Worm (Caenorhabditis elegans) whole organism, L4 larva: ENCODE results near the gene mca-1.

Source experiments
- F37D6.2 ChIP-seq: sonication (generic microtip); optimal IDR thresholded peaks from 2 replicates; lab custom pipeline; 2016; ENCODE audit warnings: mild to moderate bottlenecking, missing genetic modification characterization, missing compliant biosample characterization
- T20F7.1 ChIP-seq: fragments of 200-800 bp; sonication (Bioruptor generic); optimal IDR thresholded peaks from 2 replicates; lab custom pipeline; 2018; ENCODE audit warnings: mild to moderate bottlenecking, missing genetic modification characterization, missing compliant biosample characterization
- T26A8.4 ChIP-seq: fragments of 200-800 bp; sonication (Bioruptor generic); IDR thresholded peaks from 2 replicates; pipeline ENCODE4 v1.3.6; 2022; ENCODE audit warnings: missing genetic modification characterization, missing compliant biosample characterization
- Y5F2A.4 ChIP-seq: fragments of 200-800 bp; sonication (Bioruptor generic); optimal IDR thresholded peaks from 2 replicates; lab custom pipeline; 2018; ENCODE audit warnings: mild to moderate bottlenecking, missing genetic modification characterization, missing compliant biosample characterization
- Y75B8A.6 ChIP-seq: fragments of 200-800 bp; sonication (Bioruptor generic); IDR thresholded peaks from 2 replicates; pipeline ENCODE4 v1.3.6; 2022; ENCODE audit warnings: missing genetic modification reagents, missing genetic modification characterization, missing compliant biosample characterization
- aly-2 ChIP-seq: sonication (generic microtip); optimal IDR thresholded peaks from 2 replicates; lab custom pipeline; 2018; ENCODE audit warnings: missing biosample characterization, missing genetic modification characterization
- ama-1 ChIP-seq: fragments of 150-350 bp; optimal IDR thresholded peaks from 2 replicates; lab custom pipeline; 2014; ENCODE audit warnings: inconsistent platforms, mixed read lengths
- arid-1 ChIP-seq: fragments of 200-800 bp; sonication (Bioruptor generic); conservative IDR thresholded peaks from 2 replicates; pipeline ENCODE4 v1.3.6; 2022; ENCODE audit warnings: missing genetic modification reagents, missing genetic modification characterization, missing compliant biosample characterization
- ceh-20 ChIP-seq: fragments of 200-800 bp; sonication (Bioruptor generic); IDR thresholded peaks from 2 replicates; pipeline ENCODE4 v1.3.6; 2022; ENCODE audit warnings: missing genetic modification reagents, missing genetic modification characterization, missing compliant biosample characterization
- ceh-28 ChIP-seq: fragments of 150-350 bp; optimal IDR thresholded peaks from 2 replicates; lab custom pipeline; 2014; ENCODE audit warnings: missing biosample characterization, missing genetic modification reagents, missing genetic modification characterization
- ceh-32 ChIP-seq: sonication (generic microtip); optimal IDR thresholded peaks from 2 replicates; lab custom pipeline; 2016; ENCODE audit warnings: mild to moderate bottlenecking, missing genetic modification characterization, missing compliant biosample characterization; ENCODE audit not compliant: poor library complexity
- ceh-44 ChIP-seq: fragments of 200-800 bp; sonication (Bioruptor generic); IDR thresholded peaks from 2 replicates; pipeline ENCODE4 v1.3.6; 2022; ENCODE audit warnings: missing genetic modification reagents, missing genetic modification characterization, missing compliant biosample characterization
- cey-2 ChIP-seq: sonication (generic microtip); optimal IDR thresholded peaks from 3 replicates; lab custom pipeline; 2017; ENCODE audit warnings: missing genetic modification characterization, mild to moderate bottlenecking, missing compliant biosample characterization, antibody characterized with exemption, borderline replicate concordance; ENCODE audit not compliant: insufficient read depth
- daf-16 ChIP-seq, 3 experiments: sonication (generic microtip); optimal IDR thresholded peaks; 2 replicates each; lab custom pipeline; 2016 to 2017; ENCODE audit warnings: missing genetic modification characterization in 3 of 3, missing genetic modification reagents in 3 of 3, mild to moderate bottlenecking in 2 of 3, missing compliant biosample characterization in 2 of 3, missing biosample characterization in 1 of 3, moderate library complexity in 1 of 3
- daf-19 ChIP-seq: fragments of 200-800 bp; sonication (Bioruptor generic); conservative IDR thresholded peaks from 2 replicates; pipeline ENCODE4 v1.3.6; 2022; ENCODE audit warnings: missing genetic modification characterization, missing compliant biosample characterization
- daf-8 ChIP-seq: fragments of 200-800 bp; sonication (Bioruptor generic); IDR thresholded peaks from 2 replicates; pipeline ENCODE4 v1.3.6; 2022; ENCODE audit warnings: missing genetic modification characterization, missing compliant biosample characterization
- dmd-6 ChIP-seq: fragments of 200-800 bp; sonication (Bioruptor generic); IDR thresholded peaks from 2 replicates; pipeline ENCODE4 v1.3.6; 2022; ENCODE audit warnings: missing genetic modification reagents, missing genetic modification characterization, missing compliant biosample characterization
- egl-27 ChIP-seq: sonication (generic microtip); optimal IDR thresholded peaks from 3 replicates; lab custom pipeline; 2017; ENCODE audit warnings: missing biosample characterization, missing genetic modification reagents, missing genetic modification characterization
- egl-43 ChIP-seq: fragments of 200-800 bp; sonication (Bioruptor generic); IDR thresholded peaks from 2 replicates; pipeline ENCODE4 v1.3.6; 2022; ENCODE audit warnings: missing genetic modification reagents, missing genetic modification characterization, missing compliant biosample characterization
- hif-1 ChIP-seq, 2 experiments: sonication (generic microtip); optimal IDR thresholded peaks; 2 replicates each; lab custom pipeline; 2016 to 2017; ENCODE audit warnings: missing compliant biosample characterization in 2 of 2, missing genetic modification characterization in 2 of 2, missing genetic modification reagents in 2 of 2, missing genotype in 2 of 2, mild to moderate bottlenecking in 1 of 2
- hlh-11 ChIP-seq: fragments of 200-800 bp; sonication (Bioruptor generic); optimal IDR thresholded peaks from 2 replicates; lab custom pipeline; 2018; ENCODE audit warnings: mild to moderate bottlenecking, missing genetic modification characterization, missing compliant biosample characterization
- hlh-30 ChIP-seq: sonication (generic microtip); optimal IDR thresholded peaks from 2 replicates; lab custom pipeline; 2017; ENCODE audit warnings: antibody characterized with exemption, mild to moderate bottlenecking, missing genetic modification characterization, missing compliant biosample characterization; ENCODE audit not compliant: insufficient read depth
- jun-1 ChIP-seq: fragments of 150-350 bp; optimal IDR thresholded peaks from 2 replicates; lab custom pipeline; 2014; ENCODE audit warnings: missing biosample characterization, missing genetic modification reagents, missing genetic modification characterization
- lim-7 ChIP-seq: fragments of 200-800 bp; sonication (Bioruptor generic); IDR thresholded peaks from 2 replicates; pipeline ENCODE4 v1.3.6; 2022; ENCODE audit warnings: missing genetic modification characterization, missing compliant biosample characterization
- lin-13 ChIP-seq: fragments of 150-350 bp; optimal IDR thresholded peaks from 2 replicates; lab custom pipeline; 2014; ENCODE audit warnings: missing biosample characterization, missing genetic modification reagents, missing genetic modification characterization
- lin-15B ChIP-seq: fragments of 150-350 bp; sonication (generic microtip); optimal IDR thresholded peaks from 3 replicates; lab custom pipeline; 2014; ENCODE audit warnings: missing biosample characterization, missing genetic modification characterization
- lin-29 ChIP-seq: fragments of 200-800 bp; sonication (Bioruptor generic); IDR thresholded peaks from 2 replicates; pipeline ENCODE4 v1.3.6; 2022; ENCODE audit warnings: missing genetic modification reagents, missing genetic modification characterization, missing compliant biosample characterization
- lin-39 ChIP-seq: fragments of 150-350 bp; optimal IDR thresholded peaks from 2 replicates; lab custom pipeline; 2014; ENCODE audit warnings: missing biosample characterization, missing genetic modification reagents, missing genetic modification characterization
- mdl-1 ChIP-seq, 2 experiments: fragments of 150-350 bp in 1 of 2; sonication (generic microtip) in 1 of 2; optimal IDR thresholded peaks; 2 replicates each; lab custom pipeline; 2014 to 2017; ENCODE audit warnings: missing biosample characterization in 2 of 2, missing genetic modification characterization in 2 of 2
- mdt-29 ChIP-seq: fragments of 200-800 bp; sonication (Bioruptor generic); IDR thresholded peaks from 2 replicates; pipeline ENCODE4 v1.3.6; 2022; ENCODE audit warnings: missing genetic modification reagents, missing genetic modification characterization, missing compliant biosample characterization
- mes-2 ChIP-seq: sonication (generic microtip); optimal IDR thresholded peaks from 2 replicates; lab custom pipeline; 2016; ENCODE audit warnings: missing genotype, mild to moderate bottlenecking, missing genetic modification characterization, missing compliant biosample characterization; ENCODE audit not compliant: poor library complexity, severe bottlenecking
- mxl-2 ChIP-seq: fragments of 200-800 bp; sonication (Bioruptor generic); conservative IDR thresholded peaks from 2 replicates; pipeline ENCODE4 v1.3.6; 2022; ENCODE audit warnings: missing genetic modification reagents, missing genetic modification characterization, missing compliant biosample characterization
- mxl-3 ChIP-seq: fragments of 200-800 bp; sonication (Bioruptor generic); optimal IDR thresholded peaks from 2 replicates; lab custom pipeline; 2018; ENCODE audit warnings: mild to moderate bottlenecking, missing genetic modification characterization, missing compliant biosample characterization
- nhr-10 ChIP-seq: fragments of 150-350 bp; optimal IDR thresholded peaks from 2 replicates; lab custom pipeline; 2014; ENCODE audit warnings: missing biosample characterization, missing genetic modification characterization
- nhr-102 ChIP-seq: sonication (generic microtip); optimal IDR thresholded peaks from 2 replicates; lab custom pipeline; 2016; ENCODE audit warnings: mild to moderate bottlenecking, missing genetic modification characterization, moderate library complexity, missing compliant biosample characterization
- nhr-11 ChIP-seq: fragments of 150-350 bp; optimal IDR thresholded peaks from 2 replicates; lab custom pipeline; 2014; ENCODE audit warnings: missing biosample characterization, missing genetic modification characterization
- nhr-111 ChIP-seq: fragments of 200-800 bp; sonication (Bioruptor generic); optimal IDR thresholded peaks from 2 replicates; lab custom pipeline; 2018; ENCODE audit warnings: mild to moderate bottlenecking, missing genetic modification characterization, missing compliant biosample characterization
- nhr-25 ChIP-seq: sonication (generic microtip); optimal IDR thresholded peaks from 2 replicates; lab custom pipeline; 2017; ENCODE audit warnings: missing genetic modification characterization, mild to moderate bottlenecking, missing compliant biosample characterization, antibody characterized with exemption, moderate library complexity, borderline replicate concordance; ENCODE audit not compliant: insufficient read depth
- php-3 ChIP-seq: fragments of 200-800 bp; sonication (Bioruptor generic); IDR thresholded peaks from 2 replicates; pipeline ENCODE4 v1.3.6; 2022; ENCODE audit warnings: missing genetic modification reagents, missing genetic modification characterization, missing compliant biosample characterization
- pqm-1 ChIP-seq: sonication (generic microtip); optimal IDR thresholded peaks from 2 replicates; lab custom pipeline; 2017; ENCODE audit warnings: missing biosample characterization, missing genetic modification characterization
- snpc-1.2 ChIP-seq: fragments of 200-800 bp; sonication (Bioruptor generic); IDR thresholded peaks from 2 replicates; pipeline ENCODE4 v1.3.6; 2022; ENCODE audit warnings: missing genetic modification reagents, missing genetic modification characterization, missing compliant biosample characterization
- snpc-4 ChIP-seq: fragments of 150-350 bp; optimal IDR thresholded peaks from 2 replicates; lab custom pipeline; 2014; ENCODE audit warnings: missing biosample characterization, missing genetic modification characterization
- spr-3 ChIP-seq: fragments of 200-800 bp; sonication (Bioruptor generic); optimal IDR thresholded peaks from 2 replicates; lab custom pipeline; 2018; ENCODE audit warnings: mild to moderate bottlenecking, missing genetic modification characterization, missing compliant biosample characterization
- tag-97 ChIP-seq: fragments of 200-800 bp; sonication (Bioruptor generic); IDR thresholded peaks from 2 replicates; pipeline ENCODE4 v1.3.6; 2022; ENCODE audit warnings: missing genetic modification characterization, missing compliant biosample characterization
- unc-62 ChIP-seq, 3 experiments: fragments of 150-350 bp in 1 of 3; sonication (generic microtip); optimal IDR thresholded peaks in 2 of 3; peaks in 1 of 3; 1 replicate in 1 of 3; 2 replicates in 2 of 3; lab custom pipeline; 2014 to 2017; ENCODE audit warnings: missing biosample characterization in 3 of 3, missing genetic modification characterization in 3 of 3, missing genetic modification reagents in 3 of 3, missing genotype in 1 of 3
- zfp-3 ChIP-seq: fragments of 200-800 bp; sonication (Bioruptor generic); conservative IDR thresholded peaks from 2 replicates; pipeline ENCODE4 v1.3.6; 2022; ENCODE audit warnings: missing genetic modification reagents, missing genetic modification characterization, missing compliant biosample characterization
- zip-2 ChIP-seq: fragments of 150-350 bp; optimal IDR thresholded peaks from 2 replicates; lab custom pipeline; 2014; ENCODE audit warnings: missing biosample characterization, missing genetic modification characterization

The mca-1 gene

DNA sequence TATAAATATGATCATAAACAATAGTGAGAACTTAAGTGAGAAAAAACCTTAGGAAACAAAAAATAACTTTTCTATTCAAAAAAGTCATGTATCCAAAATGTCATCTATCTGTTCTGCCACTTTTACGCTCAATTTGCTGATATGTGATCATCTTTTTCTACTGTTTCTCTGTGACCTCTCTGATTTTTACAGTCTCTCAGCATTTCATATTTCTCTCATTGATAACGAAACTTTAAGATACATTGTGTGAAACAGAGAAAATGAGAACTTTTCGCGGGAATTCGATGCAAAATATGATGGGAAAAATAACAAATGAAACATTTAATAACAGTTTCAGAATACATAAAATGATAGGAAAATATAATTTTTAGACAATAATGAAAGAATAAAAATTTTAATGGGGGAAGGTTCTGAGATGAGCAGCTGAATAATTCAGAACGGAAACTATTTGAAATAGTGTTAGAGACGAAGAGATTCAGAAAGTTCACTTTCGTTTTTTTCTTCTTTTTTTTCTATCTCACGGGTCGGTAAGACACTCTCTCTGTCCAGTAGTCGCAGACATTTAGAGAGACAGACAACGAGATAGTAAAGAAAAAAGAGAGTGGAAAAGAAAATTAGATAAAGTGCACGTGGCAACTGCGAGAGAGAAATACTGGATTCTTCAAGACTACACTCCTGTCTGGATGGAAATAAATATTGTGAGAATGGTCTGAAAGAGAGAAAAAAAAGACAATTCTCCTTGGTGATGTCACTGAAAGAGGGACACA lies 42.7 kb upstream of the mca-1 start (continued):
- no peak for TF ChIP-seq zfp-3 (GFP tag; lab: Robert Waterston, UW)
- TF ChIP-seq nhr-111: no peak
- TF ChIP-seq dmd-6 (GFP tag; lab: Robert Waterston, UW): peak; percentile 92
- TF ChIP-seq snpc-1.2 (GFP tag; lab: Robert Waterston, UW): no peak
- no peak for TF ChIP-seq nhr-102 (tag; lab: Kevin White, UChicago)
- TF ChIP-seq hif-1 (tag; optimal IDR thresholded peaks at IDR 0.05; lab: Kevin White, UChicago): peak in 1 of 2 experiments; percentile 81
- TF ChIP-seq egl-43 (GFP tag; lab: Robert Waterston, UW): no peak
- TF ChIP-seq T20F7.1 (GFP tag; lab: Kevin White, UChicago): peak; percentile 54
- no peak for TF ChIP-seq ama-1 (lab: Kevin White, UChicago)
- no peak for TF ChIP-seq lim-7 (GFP tag; lab: Robert Waterston, UW)
- no peak for TF ChIP-seq ceh-32 (tag; lab: Kevin White, UChicago)
- peak; percentile 49; the same call in 1 of the 2 replicates for TF ChIP-seq T26A8.4
- TF ChIP-seq aly-2 (tag; lab: Kevin White, UChicago): no peak
- TF ChIP-seq Y5F2A.4 (GFP tag; lab: Kevin White, UChicago): no peak
- TF ChIP-seq F37D6.2 (tag; lab: Kevin White, UChicago): no peak
- 0 out of 2 replicates have a peak, but pooled peaks have one; percentile 9 for TF ChIP-seq mxl-2 (GFP tag; lab: Robert Waterston, UW)
- TF ChIP-seq ceh-44 (GFP tag; lab: Robert Waterston, UW): no peak
- TF ChIP-seq pqm-1 (tag; lab: Kevin White, UChicago): peak; percentile 53
- TF ChIP-seq arid-1 (GFP tag; lab: Robert Waterston, UW): no peak
- no peak for TF ChIP-seq zip-2 (tag; lab: Kevin White, UChicago)
- no peak for TF ChIP-seq unc-62 (GFP tag; optimal IDR thresholded peaks at IDR 0.05 in 1 of 2; lab: Kevin White, UChicago)
- TF ChIP-seq unc-62 (tag; optimal IDR thresholded peaks at IDR 0.05; lab: Kevin White, UChicago): no peak
- TF ChIP-seq nhr-11 (tag; lab: Kevin White, UChicago): peak; percentile 62
- no peak; the same call in 1 of the 2 replicates for TF ChIP-seq ceh-20
- no peak for TF ChIP-seq Y75B8A.6
- no peak for TF ChIP-seq daf-8 (GFP tag; lab: Robert Waterston, UW)
- no peak for TF ChIP-seq lin-15B
- peak; percentile 32; the same call in 1 of the 2 replicates for TF ChIP-seq lin-29 (GFP tag; lab: Robert Waterston, UW)
- peak; percentile 93 for TF ChIP-seq mxl-3
- TF ChIP-seq hlh-11 (tag; lab: Kevin White, UChicago): peak; percentile 90
- TF ChIP-seq nhr-10: no peak
- TF ChIP-seq lin-13: no peak
- no peak for TF ChIP-seq mdt-29 (GFP tag; lab: Robert Waterston, UW)
- TF ChIP-seq daf-16 (GFP tag; optimal IDR thresholded peaks at IDR 0.05; lab: Kevin White, UChicago): peak in 1 of 2 experiments; percentile 46
- peak; percentile 76 for TF ChIP-seq daf-16 (tag; optimal IDR thresholded peaks at IDR 0.05; lab: Kevin White, UChicago)
- TF ChIP-seq tag-97 (GFP tag; lab: Robert Waterston, UW): no peak
- TF ChIP-seq cey-2 (tag; lab: Kevin White, UChicago): no peak
- no peak for TF ChIP-seq egl-27 (tag; lab: Kevin White, UChicago)
- peak; percentile 41 for TF ChIP-seq mes-2 (tag; lab: Kevin White, UChicago)
- no peak for TF ChIP-seq ceh-28
- peak; percentile 94 to 99 for TF ChIP-seq mdl-1 (tag; optimal IDR thresholded peaks at IDR 0.05; lab: Kevin White, UChicago)
- peak; percentile 95 for TF ChIP-seq hlh-30 (tag; lab: Kevin White, UChicago)
- no peak for TF ChIP-seq lin-39 (tag; lab: Kevin White, UChicago)
- peak; percentile 21 for TF ChIP-seq nhr-25
- TF ChIP-seq php-3 (GFP tag; lab: Robert Waterston, UW): no peak
- no peak for TF ChIP-seq daf-19 (GFP tag; lab: Robert Waterston, UW)
- TF ChIP-seq snpc-4 (tag; lab: Kevin White, UChicago): no peak
- no peak for TF ChIP-seq jun-1 (tag; lab: Kevin White, UChicago)
- no peak for TF ChIP-seq spr-3 (GFP tag; lab: Kevin White, UChicago)
